Fruit fly (Drosophila melanogaster): ENCODE results near the gene wnd.
A peak's percentile ranks its signal among the peaks of the same experiment; 100 is the strongest.

The wnd gene

dm6 chr3L:19635478-19635996 is at the start of gene wnd (continued):
- TF ChIP-seq shn (GFP tag; optimal IDR thresholded peaks at IDR 0.05), result no peak
- TF ChIP-seq CG7786 (GFP tag; optimal IDR thresholded peaks at IDR 0.05), result no peak
- TF ChIP-seq H15 (GFP tag; IDR thresholded peaks at IDR 0.05), result no peak
- TF ChIP-seq mam (GFP tag; optimal IDR thresholded peaks at IDR 0.05), result no peak
- TF ChIP-seq CG10959 (GFP tag; IDR thresholded peaks at IDR 0.05), result no peak
- no peak for TF ChIP-seq fru (optimal IDR thresholded peaks at IDR 0.05)
- no peak for TF ChIP-seq B-H1 (GFP tag; IDR thresholded peaks at IDR 0.05)
- TF ChIP-seq sisA (GFP tag; IDR thresholded peaks at IDR 0.05), result no peak
- peak; percentile 48 for TF ChIP-seq Med (GFP tag)
- no peak for TF ChIP-seq Aef1 (GFP tag; IDR thresholded peaks at IDR 0.05)
- TF ChIP-seq unpg (GFP tag; optimal IDR thresholded peaks at IDR 0.05), result no peak
- TF ChIP-seq CG8290 (GFP tag; optimal IDR thresholded peaks at IDR 0.05), result no peak
- TF ChIP-seq CG8290 (tag; optimal IDR thresholded peaks at IDR 0.05), result no peak
- TF ChIP-seq Bgb (GFP tag; IDR thresholded peaks at IDR 0.05; ENCODE audit: partially characterized antibody), result peak; percentile 41; the same call in 1 of the 2 replicates
- TF ChIP-seq sob (GFP tag; IDR thresholded peaks at IDR 0.05), result no peak
- no peak for TF ChIP-seq CG7963 (GFP tag; IDR thresholded peaks at IDR 0.05; ENCODE audit: partially characterized antibody)
- peak; percentile 78 for TF ChIP-seq Jarid2 (GFP tag; optimal IDR thresholded peaks at IDR 0.05)
- TF ChIP-seq Sox102F (GFP tag; optimal IDR thresholded peaks at IDR 0.05), result no peak
- TF ChIP-seq Six4 (GFP tag; optimal IDR thresholded peaks at IDR 0.05), result no peak

dm6 chr3L:19683520-19683919 is 47.9 kb upstream of the wnd start:
- TF ChIP-seq Oaz (GFP tag; IDR thresholded peaks at IDR 0.05), result no peak
- no peak for TF ChIP-seq phol (tag; optimal IDR thresholded peaks at IDR 0.05)
- TF ChIP-seq Trl (optimal IDR thresholded peaks at IDR 0.05), result no peak
- no peak for TF ChIP-seq Trl (GFP tag; optimal IDR thresholded peaks at IDR 0.05)
- peak; percentile 53; the same call in 1 of the 3 replicates for TF ChIP-seq CG16813 (GFP tag; IDR thresholded peaks at IDR 0.05; ENCODE audit: partially characterized antibody)
- no peak for TF ChIP-seq CG11696 (GFP tag; IDR thresholded peaks at IDR 0.05)
- TF ChIP-seq CG32767 (GFP tag; IDR thresholded peaks at IDR 0.05), result no peak
- no peak for TF ChIP-seq CG13123 (GFP tag; optimal IDR thresholded peaks at IDR 0.05)
- no peak for TF ChIP-seq CG10209 (GFP tag; optimal IDR thresholded peaks at IDR 0.05)
- TF ChIP-seq HLH4C (GFP tag; IDR thresholded peaks at IDR 0.05; ENCODE audit: partially characterized antibody), result peak; percentile 30; the same call in 2 of the 3 replicates
- TF ChIP-seq tna (GFP tag; IDR thresholded peaks at IDR 0.05; ENCODE audit: partially characterized antibody), result peak; percentile 18; the same call in 1 of the 2 replicates
- TF ChIP-seq inv (GFP tag; IDR thresholded peaks at IDR 0.05; ENCODE audit: partially characterized antibody), result 0 out of 2 replicates have a peak, but pooled peaks have one; percentile 12
- no peak for TF ChIP-seq Awh (GFP tag; IDR thresholded peaks at IDR 0.05)
- TF ChIP-seq mld (GFP tag; IDR thresholded peaks at IDR 0.05; ENCODE audit: partially characterized antibody), result no peak
- TF ChIP-seq pfk (GFP tag; optimal IDR thresholded peaks at IDR 0.05), result no peak
- no peak for TF ChIP-seq Ets97D (GFP tag; optimal IDR thresholded peaks at IDR 0.05)
- peak; percentile 55; the same call in 1 of the 2 replicates for TF ChIP-seq nerfin-2 (GFP tag; IDR thresholded peaks at IDR 0.05; ENCODE audit: partially characterized antibody)
- no peak for TF ChIP-seq gfzf (GFP tag; optimal IDR thresholded peaks at IDR 0.05)
- no peak for TF ChIP-seq da (GFP tag; optimal IDR thresholded peaks at IDR 0.05)
- TF ChIP-seq tio (GFP tag; optimal IDR thresholded peaks at IDR 0.05), result no peak
- TF ChIP-seq CG14441 (GFP tag; IDR thresholded peaks at IDR 0.05), result no peak
- no peak for TF ChIP-seq luna (GFP tag; optimal IDR thresholded peaks at IDR 0.05)
- TF ChIP-seq CG17359 (tag; optimal IDR thresholded peaks at IDR 0.05), result no peak
- peak; percentile 38; the same call in 1 of the 3 replicates for TF ChIP-seq vnd (GFP tag; IDR thresholded peaks at IDR 0.05; ENCODE audit: partially characterized antibody)
- TF ChIP-seq CG11723 (GFP tag; optimal IDR thresholded peaks at IDR 0.05), result no peak
- TF ChIP-seq hkb (optimal IDR thresholded peaks at IDR 0.05), result no peak
- TF ChIP-seq hkb (GFP tag; IDR thresholded peaks at IDR 0.05), result no peak
- peak; percentile 16; the same call in 1 of the 3 replicates for TF ChIP-seq CG7963 (GFP tag; IDR thresholded peaks at IDR 0.05; ENCODE audit: partially characterized antibody)

Data from whole organism, embryonic.